Worm (Caenorhabditis elegans): ENCODE results near the gene C13B9.2.
A peak's percentile ranks its signal among the peaks of the same experiment; 100 is the strongest.

C13B9.2 gene

ce11 chrIII:6655830-6656229 lies 35.8 kb downstream of the C13B9.2 start (continued):
- TF ChIP-seq snpc-4 (tag; optimal IDR thresholded peaks at IDR 0.05) (no peak), egl-13 (tag; optimal IDR thresholded peaks at IDR 0.05) (no peak), sptf-1 (tag; optimal IDR thresholded peaks at IDR 0.05) (no peak), zag-1 (tag; optimal IDR thresholded peaks at IDR 0.05) (no peak), xbp-1 (tag; optimal IDR thresholded peaks at IDR 0.05) (no peak), sup-37 (GFP tag; optimal IDR thresholded peaks at IDR 0.05) (no peak), skn-1 (tag; optimal IDR thresholded peaks at IDR 0.05) (no peak), tbx-2 (tag; optimal IDR thresholded peaks at IDR 0.05) (no peak), ztf-4 (tag; optimal IDR thresholded peaks at IDR 0.05) (no peak), nhr-71 (tag; optimal IDR thresholded peaks at IDR 0.05) (peak; percentile 51), blmp-1 (tag; optimal IDR thresholded peaks at IDR 0.05) (no peak), lin-13 (GFP tag; optimal IDR thresholded peaks at IDR 0.05) (no peak), mab-9 (GFP tag; IDR thresholded peaks at IDR 0.05) (no peak), lin-15B (tag; optimal IDR thresholded peaks at IDR 0.05) (no peak), ets-5 (GFP tag; IDR thresholded peaks at IDR 0.05) (no peak), nhr-85 (tag) (no peak), rnt-1 (tag; optimal IDR thresholded peaks at IDR 0.05) (peak; percentile 63), nhr-90 (tag; optimal IDR thresholded peaks at IDR 0.05; ENCODE audit: poor library complexity) (no peak), pag-3 (tag; optimal IDR thresholded peaks at IDR 0.05; ENCODE audit: borderline replicate concordance, insufficient read depth) (no peak), lin-39 (tag; optimal IDR thresholded peaks at IDR 0.05) (no peak), ama-1 (optimal IDR thresholded peaks at IDR 0.05) (no peak), lin-35 (GFP tag; optimal IDR thresholded peaks at IDR 0.05) (peak in 1 of 2 experiments; percentile 28), alr-1 (tag; optimal IDR thresholded peaks at IDR 0.05; ENCODE audit: borderline replicate concordance) (no peak), lir-3 (tag; optimal IDR thresholded peaks at IDR 0.05; ENCODE audit: poor library complexity) (no peak), fos-1 (tag; optimal IDR thresholded peaks at IDR 0.05) (no peak)

- TF ChIP-seq rnt-1 (tag; optimal IDR thresholded peaks at IDR 0.05) (peak; percentile 17), nhr-19 (GFP tag; conservative IDR thresholded peaks at IDR 0.05) (peak; percentile 37; the same call in 1 of the 2 replicates)
Observed at ce11 chrIII:6661660-6662059, 41.6 kb downstream of the C13B9.2 start.

- TF ChIP-seq nhr-71 (tag; optimal IDR thresholded peaks at IDR 0.05) (no peak), lin-14 (GFP tag; optimal IDR thresholded peaks at IDR 0.05) (peak; percentile 29)
Observed at ce11 chrIII:6670737-6671242, 50.7 kb downstream of the C13B9.2 start.
